Fruit fly (Drosophila melanogaster) whole organism, embryonic: ENCODE results near the gene CRAT.

ENCODE experiments used
- Asciz ChIP-seq: fragments of 200-800 bp; sonication (Bioruptor generic); optimal IDR thresholded peaks from 2 replicates; lab custom pipeline; 2017; ENCODE audit warnings: missing biosample characterization, mild to moderate bottlenecking, missing genetic modification characterization, missing genetic modification reagents
- B-H1 ChIP-seq: fragments of 200-800 bp; sonication (Bioruptor generic); IDR thresholded peaks from 3 replicates; pipeline ENCODE4 v1.3.6; 2022; ENCODE audit warnings: missing biosample characterization, missing genetic modification characterization
- Bdp1 ChIP-seq: fragments of 200-800 bp; sonication (Bioruptor generic); optimal IDR thresholded peaks from 3 replicates; lab custom pipeline; 2016; ENCODE audit warnings: missing biosample characterization, missing genetic modification characterization
- Blimp-1 ChIP-seq: fragments of 200-800 bp; sonication (Bioruptor generic); optimal IDR thresholded peaks from 3 replicates; lab custom pipeline; 2018; ENCODE audit warnings: missing biosample characterization, missing genetic modification characterization, mild to moderate bottlenecking, moderate library complexity, missing genetic modification reagents
- CG10979 ChIP-seq: fragments of 200-800 bp; sonication (Bioruptor generic); optimal IDR thresholded peaks from 2 replicates; lab custom pipeline; 2018; ENCODE audit warnings: missing biosample characterization, mild to moderate bottlenecking, missing genetic modification characterization, moderate library complexity
- CG12071 ChIP-seq: fragments of 200-800 bp; sonication (Bioruptor generic); optimal IDR thresholded peaks from 3 replicates; lab custom pipeline; 2018; ENCODE audit warnings: missing biosample characterization, mild to moderate bottlenecking, missing genetic modification characterization
- CG13123 ChIP-seq: fragments of 200-800 bp; sonication (Bioruptor generic); optimal IDR thresholded peaks from 2 replicates; lab custom pipeline; 2016; ENCODE audit warnings: missing biosample characterization, missing genetic modification characterization
- CG13287 ChIP-seq: fragments of 200-800 bp; sonication (Bioruptor generic); IDR thresholded peaks from 2 replicates; pipeline ENCODE4 v1.3.6; 2022; ENCODE audit warnings: missing biosample characterization, missing genetic modification characterization; ENCODE audit not compliant: partially characterized antibody
- CG1647 ChIP-seq: fragments of 200-800 bp; sonication (Bioruptor generic); optimal IDR thresholded peaks from 3 replicates; lab custom pipeline; 2016; ENCODE audit warnings: missing biosample characterization, missing genetic modification characterization
- CG17568 ChIP-seq: fragments of 200-800 bp; sonication (Bioruptor generic); optimal IDR thresholded peaks from 2 replicates; lab custom pipeline; 2018; ENCODE audit warnings: missing biosample characterization, mild to moderate bottlenecking, missing genetic modification characterization, moderate library complexity
- CG17802 ChIP-seq: fragments of 200-800 bp; sonication (Bioruptor generic); optimal IDR thresholded peaks from 2 replicates; lab custom pipeline; 2018; ENCODE audit warnings: missing biosample characterization, mild to moderate bottlenecking, missing genetic modification characterization, moderate library complexity
- CG2202 ChIP-seq: fragments of 200-800 bp; sonication (Bioruptor generic); optimal IDR thresholded peaks from 2 replicates; lab custom pipeline; 2018; ENCODE audit warnings: missing biosample characterization, mild to moderate bottlenecking, missing genetic modification characterization
- CG32767 ChIP-seq: fragments of 200-800 bp; sonication (Bioruptor generic); IDR thresholded peaks from 2 replicates; pipeline ENCODE4 v1.3.6; 2022; ENCODE audit warnings: missing biosample characterization, missing genetic modification characterization
- CG33213 ChIP-seq: fragments of 200-800 bp; sonication (Bioruptor generic); optimal IDR thresholded peaks from 3 replicates; lab custom pipeline; 2016; ENCODE audit warnings: missing biosample characterization, missing genetic modification characterization
- CG33557 ChIP-seq: fragments of 200-800 bp; sonication (Bioruptor generic); optimal IDR thresholded peaks from 2 replicates; lab custom pipeline; 2019; ENCODE audit warnings: missing biosample characterization, mild to moderate bottlenecking, missing genetic modification characterization, moderate library complexity
- CG6254 ChIP-seq: fragments of 200-800 bp; sonication (Bioruptor generic); optimal IDR thresholded peaks from 3 replicates; lab custom pipeline; 2017; ENCODE audit warnings: mild to moderate bottlenecking, missing biosample characterization, missing genetic modification reagents, missing genetic modification characterization
- CG6683 ChIP-seq: fragments of 200-800 bp; sonication (Bioruptor generic); optimal IDR thresholded peaks from 2 replicates; lab custom pipeline; 2017; ENCODE audit warnings: missing biosample characterization, mild to moderate bottlenecking, missing genetic modification characterization, missing genetic modification reagents
- CG6765 ChIP-seq: fragments of 200-800 bp; sonication (Bioruptor generic); optimal IDR thresholded peaks from 3 replicates; lab custom pipeline; 2017; ENCODE audit warnings: missing biosample characterization, mild to moderate bottlenecking, missing genetic modification characterization
- CG7357 ChIP-seq: fragments of 200-800 bp; sonication (Bioruptor generic); IDR thresholded peaks from 3 replicates; pipeline ENCODE4 v1.3.6; 2022; ENCODE audit warnings: missing biosample characterization, missing genetic modification characterization
- CG7556 ChIP-seq: fragments of 200-800 bp; sonication (Bioruptor generic); optimal IDR thresholded peaks from 2 replicates; lab custom pipeline; 2017; ENCODE audit warnings: missing biosample characterization, mild to moderate bottlenecking, missing genetic modification characterization
- CG7786 ChIP-seq: fragments of 200-800 bp; sonication (Bioruptor generic); optimal IDR thresholded peaks from 2 replicates; lab custom pipeline; 2016; ENCODE audit warnings: missing biosample characterization, missing genetic modification characterization
- CG9727 ChIP-seq: fragments of 200-800 bp; sonication (Bioruptor generic); optimal IDR thresholded peaks from 3 replicates; lab custom pipeline; 2017; ENCODE audit warnings: missing biosample characterization, mild to moderate bottlenecking, missing genetic modification characterization
- CG9817 ChIP-seq: fragments of 200-800 bp; sonication (Bioruptor generic); optimal IDR thresholded peaks from 2 replicates; lab custom pipeline; 2018; ENCODE audit warnings: missing biosample characterization, mild to moderate bottlenecking, missing genetic modification characterization, moderate library complexity
- CoRest ChIP-seq: fragments of 200-800 bp; sonication (Bioruptor generic); optimal IDR thresholded peaks from 3 replicates; lab custom pipeline; 2018; ENCODE audit warnings: missing biosample characterization, mild to moderate bottlenecking, missing genetic modification characterization, moderate library complexity
- CrebB ChIP-seq: fragments of 200-800 bp; sonication (Bioruptor generic); optimal IDR thresholded peaks from 3 replicates; lab custom pipeline; 2018; ENCODE audit warnings: missing biosample characterization, mild to moderate bottlenecking, missing genetic modification characterization
- D19A ChIP-seq: fragments of 200-800 bp; optimal IDR thresholded peaks from 3 replicates; lab custom pipeline; 2019; ENCODE audit warnings: missing biosample characterization, mild to moderate bottlenecking, missing genetic modification characterization, moderate library complexity
- Dip2 ChIP-seq: fragments of 200-800 bp; sonication (Bioruptor generic); IDR thresholded peaks from 2 replicates; pipeline ENCODE4 v1.3.6; 2022; ENCODE audit warnings: missing biosample characterization, missing genetic modification characterization
- Dll ChIP-seq: fragments of 200-800 bp; sonication (Bioruptor generic); IDR thresholded peaks from 4 replicates; pipeline ENCODE4 v1.3.6; 2022; ENCODE audit warnings: missing biosample characterization, missing genetic modification characterization; ENCODE audit not compliant: partially characterized antibody
- H15 ChIP-seq: fragments of 200-800 bp; sonication (Bioruptor generic); IDR thresholded peaks from 3 replicates; pipeline ENCODE4 v1.3.6; 2022; ENCODE audit warnings: missing biosample characterization, missing genetic modification characterization
- Hmx ChIP-seq: fragments of 200-800 bp; sonication (Bioruptor generic); optimal IDR thresholded peaks from 2 replicates; lab custom pipeline; 2016; ENCODE audit warnings: missing biosample characterization, missing genetic modification characterization
- Hr39 ChIP-seq: fragments of >200 bp; optimal IDR thresholded peaks from 2 replicates; lab custom pipeline; 2017
- Hr78 ChIP-seq, 2 experiments: fragments of 200-800 bp in 1 of 2; fragments of >200 bp in 1 of 2; sonication (Bioruptor generic) in 1 of 2; optimal IDR thresholded peaks; 2 replicates each; lab custom pipeline; 2017 to 2019; ENCODE audit warnings: missing biosample characterization in 2 of 2, missing genetic modification characterization in 2 of 2, mild to moderate bottlenecking in 1 of 2, moderate library complexity in 1 of 2
- MBD-R2 ChIP-seq: fragments of 200-800 bp; sonication (Bioruptor generic); IDR thresholded peaks from 2 replicates; pipeline ENCODE4 v1.3.6; 2022; ENCODE audit warnings: missing biosample characterization, missing genetic modification characterization
- Ssrp ChIP-seq: fragments of 200-800 bp; sonication (Bioruptor generic); optimal IDR thresholded peaks from 2 replicates; lab custom pipeline; 2018; ENCODE audit warnings: missing biosample characterization, mild to moderate bottlenecking, missing genetic modification characterization, moderate library complexity
- al ChIP-seq: fragments of 200-800 bp; sonication (Bioruptor generic); IDR thresholded peaks from 2 replicates; pipeline ENCODE4 v1.3.6; 2022; ENCODE audit warnings: missing biosample characterization, missing genetic modification characterization
- ato ChIP-seq: fragments of 200-800 bp; sonication (Bioruptor generic); IDR thresholded peaks from 2 replicates; pipeline ENCODE4 v1.3.6; 2022; ENCODE audit warnings: missing biosample characterization, missing genetic modification characterization; ENCODE audit not compliant: partially characterized antibody
- bowl ChIP-seq: fragments of 200-800 bp; sonication (Bioruptor generic); IDR thresholded peaks from 2 replicates; pipeline ENCODE4 v1.3.6; 2022; ENCODE audit warnings: missing biosample characterization, missing genetic modification characterization
- dan ChIP-seq: fragments of 200-800 bp; sonication (Bioruptor generic); IDR thresholded peaks from 2 replicates; pipeline ENCODE4 v1.3.6; 2022; ENCODE audit warnings: missing biosample characterization, missing genetic modification characterization
- danr ChIP-seq: fragments of 200-800 bp; sonication (Bioruptor generic); IDR thresholded peaks from 2 replicates; pipeline ENCODE4 v1.3.6; 2022; ENCODE audit warnings: missing biosample characterization, missing genetic modification characterization
- fru ChIP-seq: fragments of >200 bp; optimal IDR thresholded peaks from 2 replicates; lab custom pipeline; 2017
- ftz-f1 ChIP-seq: fragments of 200-800 bp; sonication (Bioruptor generic); optimal IDR thresholded peaks from 2 replicates; lab custom pipeline; 2016; ENCODE audit warnings: missing biosample characterization, missing genetic modification characterization
- grn ChIP-seq: fragments of 200-800 bp; sonication (Bioruptor generic); optimal IDR thresholded peaks from 3 replicates; lab custom pipeline; 2017; ENCODE audit warnings: missing biosample characterization, missing genetic modification characterization
- klu ChIP-seq: fragments of 200-800 bp; sonication (Bioruptor generic); IDR thresholded peaks from 2 replicates; pipeline ENCODE4 v1.3.6; 2022; ENCODE audit warnings: missing biosample characterization, missing genetic modification characterization
- org-1 ChIP-seq: fragments of 200-800 bp; sonication (Bioruptor generic); optimal IDR thresholded peaks from 2 replicates; lab custom pipeline; 2017; ENCODE audit warnings: missing biosample characterization, missing genetic modification characterization
- p53 ChIP-seq: fragments of 200-800 bp; sonication (Bioruptor generic); optimal IDR thresholded peaks from 2 replicates; lab custom pipeline; 2016; ENCODE audit warnings: missing biosample characterization, missing genetic modification characterization
- run ChIP-seq: fragments of 200-800 bp; sonication (Bioruptor generic); optimal IDR thresholded peaks from 3 replicates; lab custom pipeline; 2018; ENCODE audit warnings: missing biosample characterization, mild to moderate bottlenecking, missing genetic modification characterization
- seq ChIP-seq: fragments of 200-800 bp; sonication (Bioruptor generic); IDR thresholded peaks from 2 replicates; pipeline ENCODE4 v1.3.6; 2022; ENCODE audit warnings: missing biosample characterization, missing genetic modification characterization
- tll ChIP-seq, 2 experiments: fragments of 200-800 bp in 1 of 2; fragments of >200 bp in 1 of 2; sonication (Bioruptor generic) in 1 of 2; optimal IDR thresholded peaks; 2 replicates each; lab custom pipeline; 2017 to 2019; ENCODE audit warnings: missing biosample characterization in 2 of 2, missing genetic modification characterization in 2 of 2, mild to moderate bottlenecking in 1 of 2, moderate library complexity in 1 of 2
- usp ChIP-seq: fragments of >200 bp; optimal IDR thresholded peaks from 2 replicates; lab custom pipeline; 2017; ENCODE audit warnings: missing biosample characterization, missing genetic modification characterization
- wdn ChIP-seq: fragments of 200-800 bp; sonication (Bioruptor generic); IDR thresholded peaks from 2 replicates; pipeline ENCODE4 v1.3.6; 2022; ENCODE audit warnings: missing biosample characterization, missing genetic modification characterization
- zf30C ChIP-seq: fragments of 200-800 bp; sonication (Bioruptor generic); optimal IDR thresholded peaks from 3 replicates; lab custom pipeline; 2018; ENCODE audit warnings: missing biosample characterization, mild to moderate bottlenecking, missing genetic modification characterization
- zfh2 ChIP-seq: fragments of 200-800 bp; sonication (Bioruptor generic); optimal IDR thresholded peaks from 2 replicates; lab custom pipeline; 2016; ENCODE audit warnings: missing biosample characterization, missing genetic modification characterization

CRAT gene

dm6 chr3R:6406566-6407098 lies 30.8 kb upstream of the CRAT start, which contains the start of gene gpp (continued):
- TF ChIP-seq klu (GFP tag; lab: Robert Waterston, UW) (no peak), grn (no peak), run (no peak), CG13123 (no peak), CG7357 (GFP tag; lab: Robert Waterston, UW) (no peak), CG7786 (no peak), CG6765 (peak; percentile 4), zf30C (GFP tag; lab: Kevin White, UChicago) (no peak), zfh2 (GFP tag; lab: Kevin White, UChicago) (no peak), B-H1 (GFP tag; lab: Robert Waterston, UW) (no peak), CrebB (tag; lab: Kevin White, UChicago) (no peak), CG33213 (peak; percentile 31), Blimp-1 (GFP tag; lab: Kevin White, UChicago) (no peak), seq (GFP tag; lab: Robert Waterston, UW) (no peak), CG6254 (GFP tag; lab: Kevin White, UChicago) (peak; percentile 21), Asciz (GFP tag; lab: Kevin White, UChicago) (no peak), CG1647 (GFP tag; lab: Kevin White, UChicago) (no peak), ato (no peak), MBD-R2 (GFP tag; lab: Robert Waterston, UW) (no peak), CG17568 (GFP tag; lab: Kevin White, UChicago) (no peak), Hmx (no peak), H15 (GFP tag; lab: Robert Waterston, UW) (no peak), CG33557 (GFP tag; lab: Kevin White, UChicago) (no peak), dan (GFP tag; lab: Robert Waterston, UW) (no peak), CG6683 (no peak), CG2202 (tag; lab: Kevin White, UChicago) (no peak), D19A (tag; lab: Kevin White, UChicago) (no peak), Ssrp (tag; lab: Kevin White, UChicago) (no peak), Hr39 (lab: Kevin White, UChicago) (no peak), Dll (no peak), CG9817 (no peak), bowl (GFP tag; lab: Robert Waterston, UW) (no peak), ftz-f1 (GFP tag; lab: Kevin White, UChicago) (peak; percentile 7), Dip2 (GFP tag; lab: Robert Waterston, UW) (no peak), CG17802 (tag; lab: Kevin White, UChicago) (no peak), tll (GFP tag; optimal IDR thresholded peaks at IDR 0.05; lab: Kevin White, UChicago) (no peak), wdn (GFP tag; lab: Robert Waterston, UW) (no peak), fru (lab: Kevin White, UChicago) (no peak), usp (GFP tag; lab: Kevin White, UChicago) (no peak), Hr78 (GFP tag; optimal IDR thresholded peaks at IDR 0.05; lab: Kevin White, UChicago) (peak in 1 of 2 experiments; percentile 14), CG32767 (GFP tag; lab: Robert Waterston, UW) (no peak), CG10979 (no peak), danr (GFP tag; lab: Robert Waterston, UW) (no peak), org-1 (GFP tag; lab: Kevin White, UChicago) (no peak), CG12071 (GFP tag; lab: Kevin White, UChicago) (peak; percentile 14), CG7556 (no peak), CG9727 (GFP tag; lab: Kevin White, UChicago) (no peak), Bdp1 (no peak), CG13287 (GFP tag; lab: Robert Waterston, UW) (no peak), CoRest (no peak), p53 (GFP tag; lab: Kevin White, UChicago) (no peak), al (no peak)
